Worm (Caenorhabditis elegans) whole organism, L4 larva: ENCODE data around the gene atx-3.

Experiments used
- ama-1 ChIP-seq: fragments of 150-350 bp; optimal IDR thresholded peaks from 2 replicates; lab custom pipeline; 2014; ENCODE audit warnings: inconsistent platforms, mixed read lengths
- daf-16 ChIP-seq, 3 experiments: sonication (generic microtip); optimal IDR thresholded peaks; 2 replicates each; lab custom pipeline; 2016 to 2017; ENCODE audit warnings: missing genetic modification characterization in 3 of 3, missing genetic modification reagents in 3 of 3, mild to moderate bottlenecking in 2 of 3, missing compliant biosample characterization in 2 of 3, missing biosample characterization in 1 of 3, moderate library complexity in 1 of 3
- daf-19 ChIP-seq: fragments of 200-800 bp; sonication (Bioruptor generic); conservative IDR thresholded peaks from 2 replicates; pipeline ENCODE4 v1.3.6; 2022; ENCODE audit warnings: missing genetic modification characterization, missing compliant biosample characterization
- fkh-10 ChIP-seq: fragments of 150-350 bp; optimal IDR thresholded peaks from 2 replicates; lab custom pipeline; 2014; ENCODE audit warnings: missing biosample characterization, missing genetic modification reagents, missing genetic modification characterization
- lin-15B ChIP-seq: fragments of 150-350 bp; sonication (generic microtip); optimal IDR thresholded peaks from 3 replicates; lab custom pipeline; 2014; ENCODE audit warnings: missing biosample characterization, missing genetic modification characterization
- lin-29 ChIP-seq: fragments of 200-800 bp; sonication (Bioruptor generic); IDR thresholded peaks from 2 replicates; pipeline ENCODE4 v1.3.6; 2022; ENCODE audit warnings: missing genetic modification reagents, missing genetic modification characterization, missing compliant biosample characterization
- mxl-2 ChIP-seq: fragments of 200-800 bp; sonication (Bioruptor generic); conservative IDR thresholded peaks from 2 replicates; pipeline ENCODE4 v1.3.6; 2022; ENCODE audit warnings: missing genetic modification reagents, missing genetic modification characterization, missing compliant biosample characterization
- nhr-11 ChIP-seq: fragments of 150-350 bp; optimal IDR thresholded peaks from 2 replicates; lab custom pipeline; 2014; ENCODE audit warnings: missing biosample characterization, missing genetic modification characterization
- pha-4 ChIP-seq, 2 experiments: fragments of 150-350 bp in 1 of 2; fragments of 200-800 bp in 1 of 2; sonication (Bioruptor generic) in 1 of 2; IDR thresholded peaks in 1 of 2; optimal IDR thresholded peaks in 1 of 2; 2 replicates each; pipeline versions ENCODE4 v1.3.6 to Lab custom; 2014 to 2022; ENCODE audit warnings: missing genetic modification characterization in 2 of 2, missing genetic modification reagents in 2 of 2, missing biosample characterization in 1 of 2, missing compliant biosample characterization in 1 of 2
- rbr-2 ChIP-seq: sonication (generic microtip); optimal IDR thresholded peaks from 2 replicates; lab custom pipeline; 2016; ENCODE audit warnings: missing genotype, missing genetic modification characterization, missing compliant biosample characterization
- snpc-4 ChIP-seq: fragments of 150-350 bp; optimal IDR thresholded peaks from 2 replicates; lab custom pipeline; 2014; ENCODE audit warnings: missing biosample characterization, missing genetic modification characterization

ce11 chrV:15563477-15563876 is 13.8 kb downstream of the atx-3 start:
- TF ChIP-seq mxl-2 (no peak), rbr-2 (tag; lab: Kevin White, UChicago) (no peak), fkh-10 (peak; percentile 74), nhr-11 (tag; lab: Kevin White, UChicago) (no peak), lin-29 (no peak), daf-19 (no peak), pha-4 (GFP tag; IDR thresholded peaks at IDR 0.05; lab: Robert Waterston, UW) (no peak), pha-4 (tag; optimal IDR thresholded peaks at IDR 0.05; lab: Kevin White, UChicago) (no peak), lin-15B (tag; lab: Kevin White, UChicago) (no peak), snpc-4 (tag; lab: Kevin White, UChicago) (no peak), ama-1 (lab: Kevin White, UChicago) (no peak), daf-16 (GFP tag; optimal IDR thresholded peaks at IDR 0.05; lab: Kevin White, UChicago) (no peak), daf-16 (tag; optimal IDR thresholded peaks at IDR 0.05; lab: Kevin White, UChicago) (no peak)
